Fruit fly (Drosophila melanogaster): ENCODE data around the gene Lar.
A peak's percentile ranks its signal among the peaks of the same experiment; 100 is the strongest.

Gene Lar

DNA sequence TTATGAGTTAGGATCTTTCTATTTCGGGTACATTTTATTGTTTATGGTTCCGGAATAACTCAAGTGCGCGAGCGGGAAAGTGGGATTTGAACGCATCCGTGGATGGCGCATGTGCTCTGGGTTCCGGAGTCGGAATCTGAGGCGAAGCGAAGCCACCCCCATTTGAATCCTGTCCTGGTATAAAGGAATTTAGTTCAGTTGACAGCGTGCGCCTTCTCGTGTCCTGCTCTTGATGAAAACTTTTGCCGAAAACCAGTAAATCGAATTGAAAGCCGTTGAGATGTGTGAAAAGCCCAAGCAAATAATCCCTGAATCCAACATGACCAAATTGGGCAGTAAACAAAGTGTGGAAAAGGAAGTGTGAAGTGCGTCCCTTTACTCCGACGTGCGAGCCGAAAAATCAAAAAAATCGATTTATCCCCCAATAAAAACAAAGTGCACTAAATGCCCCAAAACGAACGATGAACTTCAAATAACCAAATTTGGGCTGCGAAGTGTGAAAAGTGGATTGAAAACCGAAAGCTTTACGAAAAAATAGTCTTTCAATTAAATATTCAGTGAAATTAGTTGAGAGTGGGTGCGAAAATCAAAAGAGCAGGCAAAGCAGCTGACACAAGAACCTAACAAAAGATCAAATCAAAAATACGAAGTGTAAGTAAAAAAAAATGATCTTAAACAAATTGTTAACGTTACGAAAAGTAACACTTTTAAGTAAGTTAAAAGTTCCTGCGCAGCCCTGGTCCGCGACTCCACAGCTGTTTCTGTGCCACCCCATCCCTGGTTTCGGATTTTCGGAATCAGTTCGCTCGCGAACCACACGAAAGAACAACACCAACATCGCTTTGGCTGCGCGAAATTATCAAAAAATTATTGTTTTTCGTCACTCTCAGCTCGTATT is at the start of gene Lar (continued):
- peak; percentile 47 for TF ChIP-seq BEAF-32 (GFP tag; optimal IDR thresholded peaks at IDR 0.05)
- TF ChIP-seq lbe (GFP tag; optimal IDR thresholded peaks at IDR 0.05): no peak
- peak; percentile 15 for TF ChIP-seq YL-1 (GFP tag; optimal IDR thresholded peaks at IDR 0.05)
- peak; percentile 60 for TF ChIP-seq CG9817 (tag; optimal IDR thresholded peaks at IDR 0.05)
- TF ChIP-seq tna (GFP tag; IDR thresholded peaks at IDR 0.05; ENCODE audit: partially characterized antibody): no peak
- no peak for TF ChIP-seq gce (GFP tag; IDR thresholded peaks at IDR 0.05)
- TF ChIP-seq row (GFP tag; IDR thresholded peaks at IDR 0.05): peak; percentile 87
- peak; percentile 21 to 56 for TF ChIP-seq Hr51 (GFP tag; optimal IDR thresholded peaks at IDR 0.05)
- TF ChIP-seq ranshi (GFP tag; IDR thresholded peaks at IDR 0.05): no peak
- TF ChIP-seq CG7928 (GFP tag; optimal IDR thresholded peaks at IDR 0.05): peak; percentile 99
- TF ChIP-seq Fer1 (GFP tag; optimal IDR thresholded peaks at IDR 0.05): peak; percentile 57
- peak in 1 of 3 experiments; percentile 59 for TF ChIP-seq Stat92E (GFP tag; optimal IDR thresholded peaks at IDR 0.05)
- TF ChIP-seq wor (GFP tag; IDR thresholded peaks at IDR 0.05): no peak
- TF ChIP-seq Aef1 (GFP tag; IDR thresholded peaks at IDR 0.05): peak; percentile 67
- peak; percentile 19; the same call in 1 of the 3 replicates for TF ChIP-seq B-H1 (GFP tag; IDR thresholded peaks at IDR 0.05)
- peak; percentile 58 for TF ChIP-seq Sox102F (GFP tag; optimal IDR thresholded peaks at IDR 0.05)
- peak; percentile 10 for TF ChIP-seq Spps (tag; optimal IDR thresholded peaks at IDR 0.05)
- peak; percentile 47 for TF ChIP-seq CG10209 (GFP tag; optimal IDR thresholded peaks at IDR 0.05)
- peak; percentile 30; the same call in 1 of the 4 replicates for TF ChIP-seq Dll (GFP tag; IDR thresholded peaks at IDR 0.05; ENCODE audit: partially characterized antibody)
- no peak for TF ChIP-seq CG14050 (GFP tag; IDR thresholded peaks at IDR 0.05)
- no peak for TF ChIP-seq CG8765 (GFP tag; IDR thresholded peaks at IDR 0.05)
- peak; percentile 59 for TF ChIP-seq ind (GFP tag; optimal IDR thresholded peaks at IDR 0.05)
- TF ChIP-seq mld (GFP tag; IDR thresholded peaks at IDR 0.05; ENCODE audit: partially characterized antibody): no peak
- peak; percentile 57 for TF ChIP-seq sisA (GFP tag; IDR thresholded peaks at IDR 0.05)
- no peak for TF ChIP-seq cwo (GFP tag; optimal IDR thresholded peaks at IDR 0.05)
- TF ChIP-seq Pdp1 (GFP tag; optimal IDR thresholded peaks at IDR 0.05): peak; percentile 53 to 58
- TF ChIP-seq pho (GFP tag; optimal IDR thresholded peaks at IDR 0.05): peak; percentile 70
- TF ChIP-seq CG9437 (GFP tag; optimal IDR thresholded peaks at IDR 0.05): peak; percentile 89
- TF ChIP-seq exex (tag; optimal IDR thresholded peaks at IDR 0.05): no peak
- peak; percentile 59 for TF ChIP-seq eyg (GFP tag; optimal IDR thresholded peaks at IDR 0.05)
- no peak for TF ChIP-seq CG8290 (GFP tag; optimal IDR thresholded peaks at IDR 0.05)
- TF ChIP-seq CG8290 (tag; optimal IDR thresholded peaks at IDR 0.05): peak; percentile 17 to 81
- no peak for TF ChIP-seq cato (GFP tag; optimal IDR thresholded peaks at IDR 0.05; ENCODE audit: borderline replicate concordance)
- peak; percentile 46 for TF ChIP-seq CG3163 (GFP tag; optimal IDR thresholded peaks at IDR 0.05)
- peak; percentile 72 for TF ChIP-seq CG12391 (tag; optimal IDR thresholded peaks at IDR 0.05)
- peak; percentile 44 for TF ChIP-seq scrt (GFP tag; optimal IDR thresholded peaks at IDR 0.05)
- peak; percentile 39; the same call in 1 of the 2 replicates for TF ChIP-seq CG6689 (GFP tag; IDR thresholded peaks at IDR 0.05)
- peak; percentile 84 to 96 for TF ChIP-seq crp (GFP tag; optimal IDR thresholded peaks at IDR 0.05)
- peak; percentile 46 for TF ChIP-seq CG1602 (GFP tag; optimal IDR thresholded peaks at IDR 0.05)
- TF ChIP-seq jing (GFP tag; optimal IDR thresholded peaks at IDR 0.05): no peak
- TF ChIP-seq nerfin-2 (GFP tag; IDR thresholded peaks at IDR 0.05; ENCODE audit: partially characterized antibody): no peak
- TF ChIP-seq HLH4C (GFP tag; IDR thresholded peaks at IDR 0.05; ENCODE audit: partially characterized antibody): no peak; the same call in 2 of the 3 replicates
- TF ChIP-seq danr (GFP tag; IDR thresholded peaks at IDR 0.05): no peak
- peak; percentile 74 for TF ChIP-seq mam (GFP tag; optimal IDR thresholded peaks at IDR 0.05)
- TF ChIP-seq knrl (GFP tag; IDR thresholded peaks at IDR 0.05; ENCODE audit: partially characterized antibody): peak; percentile 46; the same call in 2 of the 3 replicates
- TF ChIP-seq gro (GFP tag; optimal IDR thresholded peaks at IDR 0.05): peak; percentile 32
- TF ChIP-seq sd (tag; optimal IDR thresholded peaks at IDR 0.05): peak; percentile 32
- no peak for TF ChIP-seq CTCF (GFP tag; optimal IDR thresholded peaks at IDR 0.05)

All from whole organism, embryonic.